Worm (Caenorhabditis elegans) whole organism, young adult: ENCODE results near the gene fbxc-20.
A peak's percentile ranks its signal among the peaks of the same experiment; 100 is the strongest.

Experiments used
- B0035.1 ChIP-seq: sonication (generic microtip); optimal IDR thresholded peaks from 2 replicates; lab custom pipeline; 2016; ENCODE audit warnings: missing genetic modification characterization, mild to moderate bottlenecking, missing compliant biosample characterization, missing genotype, missing genetic modification reagents
- C17E4.6 ChIP-seq: fragments of 200-800 bp; sonication (Bioruptor generic); IDR thresholded peaks from 2 replicates; pipeline ENCODE4 v1.3.6; 2022; ENCODE audit warnings: missing genetic modification reagents, missing genetic modification characterization, missing compliant biosample characterization
- F10E7.11 ChIP-seq: sonication (generic microtip); optimal IDR thresholded peaks from 2 replicates; lab custom pipeline; 2017; ENCODE audit warnings: mild to moderate bottlenecking, missing genetic modification characterization, moderate library complexity, missing compliant biosample characterization
- F22D6.2 ChIP-seq: sonication (generic microtip); optimal IDR thresholded peaks from 2 replicates; lab custom pipeline; 2016; ENCODE audit warnings: mild to moderate bottlenecking, missing genetic modification characterization, missing compliant biosample characterization
- F37B4.10 ChIP-seq: fragments of 200-800 bp; sonication (Bioruptor generic); IDR thresholded peaks from 2 replicates; pipeline ENCODE4 v1.3.6; 2022; ENCODE audit warnings: missing genetic modification characterization, missing compliant biosample characterization
- F57C9.4 ChIP-seq: sonication (generic microtip); optimal IDR thresholded peaks from 2 replicates; lab custom pipeline; 2017; ENCODE audit warnings: mild to moderate bottlenecking, missing genetic modification characterization, missing compliant biosample characterization
- Y53F4B.3 ChIP-seq: fragments of 200-800 bp; sonication (Bioruptor generic); IDR thresholded peaks from 2 replicates; pipeline ENCODE4 v1.3.6; 2022; ENCODE audit warnings: missing genetic modification reagents, missing genetic modification characterization, missing compliant biosample characterization
- Y56A3A.18 ChIP-seq: fragments of 200-800 bp; sonication (Bioruptor generic); IDR thresholded peaks from 2 replicates; pipeline ENCODE4 v1.3.6; 2022; ENCODE audit warnings: missing genetic modification reagents, missing genetic modification characterization, missing compliant biosample characterization
- aptf-2 ChIP-seq: fragments of 200-800 bp; sonication (Bioruptor generic); conservative IDR thresholded peaks from 2 replicates; pipeline ENCODE4 v1.3.6; 2022; ENCODE audit warnings: missing genetic modification reagents, missing genetic modification characterization, missing compliant biosample characterization
- aptf-3 ChIP-seq: fragments of 200-800 bp; sonication (Bioruptor generic); IDR thresholded peaks from 2 replicates; pipeline ENCODE4 v1.3.6; 2022; ENCODE audit warnings: missing genetic modification characterization, missing compliant biosample characterization
- atf-7 ChIP-seq: sonication (generic microtip); optimal IDR thresholded peaks from 2 replicates; lab custom pipeline; 2017; ENCODE audit warnings: mild to moderate bottlenecking, missing genetic modification characterization, missing compliant biosample characterization
- athp-1 ChIP-seq: sonication (generic microtip); optimal IDR thresholded peaks from 2 replicates; lab custom pipeline; 2017; ENCODE audit warnings: mild to moderate bottlenecking, missing genetic modification characterization, missing compliant biosample characterization
- attf-3 ChIP-seq: fragments of 200-800 bp; sonication (Bioruptor generic); conservative IDR thresholded peaks from 2 replicates; pipeline ENCODE4 v1.3.6; 2022; ENCODE audit warnings: missing genetic modification reagents, missing genetic modification characterization, missing compliant biosample characterization
- attf-5 ChIP-seq: fragments of 200-800 bp; sonication (Bioruptor generic); optimal IDR thresholded peaks from 2 replicates; lab custom pipeline; 2018; ENCODE audit warnings: mild to moderate bottlenecking, missing genetic modification characterization, missing compliant biosample characterization
- bed-1 ChIP-seq: fragments of 200-800 bp; sonication (Bioruptor generic); IDR thresholded peaks from 2 replicates; pipeline ENCODE4 v1.3.6; 2022; ENCODE audit warnings: missing genetic modification reagents, missing genetic modification characterization, missing compliant biosample characterization
- cebp-1 ChIP-seq, 2 experiments: fragments of 200-800 bp in 1 of 2; sonication (Bioruptor generic) in 1 of 2; sonication (generic microtip) in 1 of 2; IDR thresholded peaks in 1 of 2; optimal IDR thresholded peaks in 1 of 2; 2 replicates each; pipeline versions ENCODE4 v1.3.6 to Lab custom; 2017 to 2022; ENCODE audit warnings: missing compliant biosample characterization in 2 of 2, missing genetic modification characterization in 2 of 2, mild to moderate bottlenecking in 1 of 2, missing genetic modification reagents in 1 of 2, moderate library complexity in 1 of 2
- ceh-58 ChIP-seq: fragments of 200-800 bp; sonication (Bioruptor generic); IDR thresholded peaks from 2 replicates; pipeline ENCODE4 v1.3.6; 2022; ENCODE audit warnings: missing genetic modification characterization, missing compliant biosample characterization
- chd-7 ChIP-seq: sonication (generic microtip); optimal IDR thresholded peaks from 2 replicates; lab custom pipeline; 2016; ENCODE audit warnings: mild to moderate bottlenecking, missing genetic modification characterization, moderate library complexity, missing compliant biosample characterization
- dpff-1 ChIP-seq: sonication (generic microtip); optimal IDR thresholded peaks from 2 replicates; lab custom pipeline; 2017; ENCODE audit warnings: mild to moderate bottlenecking, missing genetic modification characterization, missing compliant biosample characterization
- efl-1 ChIP-seq: fragments of 150-350 bp; optimal IDR thresholded peaks from 2 replicates; lab custom pipeline; 2014; ENCODE audit warnings: missing biosample characterization, missing genetic modification reagents, missing genetic modification characterization
- ets-4 ChIP-seq: fragments of 200-800 bp; sonication (Bioruptor generic); optimal IDR thresholded peaks from 2 replicates; lab custom pipeline; 2018; ENCODE audit warnings: mild to moderate bottlenecking, missing genetic modification characterization, missing compliant biosample characterization
- gei-17 ChIP-seq: fragments of 200-800 bp; sonication (Bioruptor generic); optimal IDR thresholded peaks from 2 replicates; lab custom pipeline; 2018; ENCODE audit warnings: mild to moderate bottlenecking, missing genetic modification characterization, missing compliant biosample characterization
- hlh-26 ChIP-seq: fragments of 200-800 bp; sonication (Bioruptor generic); conservative IDR thresholded peaks from 2 replicates; pipeline ENCODE4 v1.3.6; 2022; ENCODE audit warnings: missing genetic modification reagents, missing genetic modification characterization, missing compliant biosample characterization
- hmg-1.2 ChIP-seq: fragments of 200-800 bp; sonication (Bioruptor generic); IDR thresholded peaks from 2 replicates; pipeline ENCODE4 v1.3.6; 2022; ENCODE audit warnings: missing genetic modification reagents, missing genetic modification characterization, missing compliant biosample characterization
- hmg-20 ChIP-seq: fragments of 200-800 bp; sonication (Bioruptor generic); IDR thresholded peaks from 2 replicates; pipeline ENCODE4 v1.3.6; 2022; ENCODE audit warnings: missing genetic modification reagents, missing genetic modification characterization, missing compliant biosample characterization
- let-526 ChIP-seq: fragments of 200-800 bp; sonication (Bioruptor generic); IDR thresholded peaks from 2 replicates; pipeline ENCODE4 v1.3.6; 2022; ENCODE audit warnings: missing genetic modification reagents, missing genetic modification characterization, missing compliant biosample characterization
- let-607 ChIP-seq, 2 experiments: fragments of 200-800 bp in 1 of 2; sonication (Bioruptor generic) in 1 of 2; sonication (generic microtip) in 1 of 2; optimal IDR thresholded peaks; 2 replicates each; lab custom pipeline; 2016 to 2018; ENCODE audit warnings: mild to moderate bottlenecking in 2 of 2, missing compliant biosample characterization in 2 of 2, missing genetic modification characterization in 2 of 2, moderate library complexity in 2 of 2, missing genotype in 1 of 2
- lin-35 ChIP-seq, 3 experiments: fragments of 150-350 bp in 2 of 3; sonication (generic microtip) in 1 of 3; optimal IDR thresholded peaks; 2 replicates each; lab custom pipeline; 2014 to 2018; ENCODE audit warnings: missing biosample characterization in 3 of 3, missing genetic modification characterization in 3 of 3, missing genetic modification reagents in 3 of 3
- lin-54 ChIP-seq: fragments of 200-800 bp; sonication (Bioruptor generic); optimal IDR thresholded peaks from 2 replicates; lab custom pipeline; 2018; ENCODE audit warnings: mild to moderate bottlenecking, missing genetic modification characterization, missing compliant biosample characterization
- lir-1 ChIP-seq: fragments of 200-800 bp; sonication (Bioruptor generic); conservative IDR thresholded peaks from 2 replicates; pipeline ENCODE4 v1.3.6; 2022; ENCODE audit warnings: missing genetic modification reagents, missing genetic modification characterization, missing compliant biosample characterization
- madf-8 ChIP-seq: fragments of 200-800 bp; sonication (Bioruptor generic); conservative IDR thresholded peaks from 2 replicates; pipeline ENCODE4 v1.3.6; 2022; ENCODE audit warnings: missing genetic modification reagents, missing genetic modification characterization, missing compliant biosample characterization
- mcd-1 ChIP-seq: fragments of 200-800 bp; sonication (Bioruptor generic); IDR thresholded peaks from 2 replicates; pipeline ENCODE4 v1.3.6; 2022; ENCODE audit warnings: missing genetic modification reagents, missing genetic modification characterization, missing compliant biosample characterization
- mes-4 ChIP-seq: sonication (generic microtip); optimal IDR thresholded peaks from 2 replicates; lab custom pipeline; 2016; ENCODE audit warnings: missing genotype, missing genetic modification characterization, missing compliant biosample characterization
- nfyb-1 ChIP-seq: fragments of 200-800 bp; sonication (Bioruptor generic); IDR thresholded peaks from 2 replicates; pipeline ENCODE4 v1.3.6; 2022; ENCODE audit warnings: missing genetic modification reagents, missing genetic modification characterization, missing compliant biosample characterization
- nhr-120 ChIP-seq: fragments of 200-800 bp; sonication (Bioruptor generic); IDR thresholded peaks from 2 replicates; pipeline ENCODE4 v1.3.6; 2022; ENCODE audit warnings: missing genetic modification characterization, missing compliant biosample characterization
- nhr-179 ChIP-seq: sonication (generic microtip); optimal IDR thresholded peaks from 2 replicates; lab custom pipeline; 2016; ENCODE audit warnings: mild to moderate bottlenecking, missing genetic modification characterization, missing compliant biosample characterization
- pha-4 ChIP-seq: fragments of 150-350 bp; sonication (generic microtip); optimal IDR thresholded peaks from 2 replicates; lab custom pipeline; 2014; ENCODE audit warnings: missing biosample characterization, missing genetic modification reagents, missing genetic modification characterization
- rcor-1 ChIP-seq: fragments of 200-800 bp; sonication (Bioruptor generic); IDR thresholded peaks from 2 replicates; pipeline ENCODE4 v1.3.6; 2022; ENCODE audit warnings: missing genetic modification reagents, missing genetic modification characterization, missing compliant biosample characterization
- rec-8 ChIP-seq, 2 experiments: sonication (generic microtip); optimal IDR thresholded peaks; 2 replicates each; lab custom pipeline; 2016; ENCODE audit warnings: mild to moderate bottlenecking in 2 of 2, missing genetic modification characterization in 2 of 2, missing genetic modification reagents in 2 of 2, missing genotype in 2 of 2, missing biosample characterization in 1 of 2, missing compliant biosample characterization in 1 of 2, moderate library complexity in 1 of 2
- rpc-1 ChIP-seq, 2 experiments: fragments of 150-350 bp in 1 of 2; sonication (generic microtip) in 1 of 2; optimal IDR thresholded peaks; 2 replicates each; lab custom pipeline; 2014 to 2018; ENCODE audit warnings: missing biosample characterization in 1 of 2, missing genetic modification characterization in 1 of 2, missing genetic modification reagents in 1 of 2, missing genotype in 1 of 2
- snpc-1.1 ChIP-seq: sonication (generic microtip); optimal IDR thresholded peaks from 2 replicates; lab custom pipeline; 2017; ENCODE audit warnings: missing genetic modification characterization, mild to moderate bottlenecking, missing compliant biosample characterization, antibody characterized with exemption, moderate library complexity, missing genotype, missing genetic modification reagents; ENCODE audit not compliant: insufficient read depth
- sptf-2 ChIP-seq: fragments of 200-800 bp; sonication (Bioruptor generic); optimal IDR thresholded peaks from 2 replicates; lab custom pipeline; 2018; ENCODE audit warnings: mild to moderate bottlenecking, missing genetic modification characterization, missing compliant biosample characterization
- xnd-1 ChIP-seq: sonication (generic microtip); optimal IDR thresholded peaks from 2 replicates; lab custom pipeline; 2016; ENCODE audit warnings: missing genotype, missing genetic modification reagents, missing genetic modification characterization, missing compliant biosample characterization
- ztf-22 ChIP-seq: fragments of 200-800 bp; sonication (Bioruptor generic); optimal IDR thresholded peaks from 2 replicates; lab custom pipeline; 2018; ENCODE audit warnings: mild to moderate bottlenecking, missing genetic modification characterization, moderate library complexity, missing compliant biosample characterization
- ztf-28 ChIP-seq: fragments of 200-800 bp; sonication (Bioruptor generic); IDR thresholded peaks from 2 replicates; pipeline ENCODE4 v1.3.6; 2022; ENCODE audit warnings: missing genetic modification reagents, missing genetic modification characterization, missing compliant biosample characterization
- ztf-3 ChIP-seq: fragments of 200-800 bp; sonication (Bioruptor generic); optimal IDR thresholded peaks from 2 replicates; lab custom pipeline; 2018; ENCODE audit warnings: mild to moderate bottlenecking, missing genetic modification characterization, missing compliant biosample characterization

Gene fbxc-20

ce11 chrII:2377751-2378150 lies 41.2 kb upstream of the fbxc-20 start, which contains the start of gene F16G10.6:
Gene F16G10.6, minus strand, starts transcription at chrII:2377851.
- no peak for TF ChIP-seq cebp-1 (GFP tag; IDR thresholded peaks at IDR 0.05; lab: Robert Waterston, UW)
- no peak for TF ChIP-seq cebp-1 (tag; optimal IDR thresholded peaks at IDR 0.05; lab: Kevin White, UChicago)
- no peak for TF ChIP-seq athp-1 (tag; lab: Kevin White, UChicago)
- TF ChIP-seq aptf-2 = no peak
- no peak for TF ChIP-seq lin-35 (GFP tag; optimal IDR thresholded peaks at IDR 0.05; lab: Kevin White, UChicago)
- TF ChIP-seq mcd-1 = no peak
- no peak for TF ChIP-seq ceh-58
- no peak for TF ChIP-seq chd-7
- TF ChIP-seq snpc-1.1 (tag; lab: Kevin White, UChicago) = no peak
- no peak for TF ChIP-seq aptf-3 (GFP tag; lab: Robert Waterston, UW)
- TF ChIP-seq bed-1 = no peak
- TF ChIP-seq let-607 (tag; optimal IDR thresholded peaks at IDR 0.05; lab: Kevin White, UChicago) = no peak
- no peak for TF ChIP-seq nhr-120
- TF ChIP-seq rcor-1 (GFP tag; lab: Robert Waterston, UW) = no peak
- TF ChIP-seq F57C9.4 (tag; lab: Kevin White, UChicago) = no peak
- TF ChIP-seq C17E4.6 (GFP tag; lab: Robert Waterston, UW) = no peak
- TF ChIP-seq mes-4 (tag; lab: Kevin White, UChicago) = no peak
- TF ChIP-seq, all 124 proteins: peak for 0

ce11 chrII:2378465-2379009 lies 40.4 kb upstream of the fbxc-20 start:
- TF ChIP-seq ztf-28 (GFP tag; lab: Robert Waterston, UW) = no peak
- TF ChIP-seq lir-1 = 0 out of 2 replicates have a peak, but pooled peaks have one; percentile 45
- TF ChIP-seq gei-17 (GFP tag; lab: Kevin White, UChicago) = peak; percentile 61
- peak; percentile 79 to 88 for TF ChIP-seq let-607 (tag; optimal IDR thresholded peaks at IDR 0.05; lab: Kevin White, UChicago)
- TF ChIP-seq attf-5 = peak; percentile 3
- peak; percentile 100 for TF ChIP-seq ztf-22
- 0 out of 2 replicates have a peak, but pooled peaks have one; percentile 17 for TF ChIP-seq let-526
- TF ChIP-seq nhr-179 (tag; lab: Kevin White, UChicago) = no peak
- TF ChIP-seq lin-35 (GFP tag; optimal IDR thresholded peaks at IDR 0.05; lab: Kevin White, UChicago) = no peak
- TF ChIP-seq lin-54 (GFP tag; lab: Kevin White, UChicago) = no peak
- TF ChIP-seq C17E4.6 (GFP tag; lab: Robert Waterston, UW) = no peak
- TF ChIP-seq sptf-2 (GFP tag; lab: Kevin White, UChicago) = peak; percentile 64
- no peak for TF ChIP-seq dpff-1 (tag; lab: Kevin White, UChicago)
- TF ChIP-seq rec-8 (tag; optimal IDR thresholded peaks at IDR 0.05; lab: Kevin White, UChicago) = no peak
- TF ChIP-seq xnd-1 (tag; lab: Kevin White, UChicago) = no peak
- no peak for TF ChIP-seq rpc-1 (optimal IDR thresholded peaks at IDR 0.05; lab: Kevin White, UChicago)
- no peak for TF ChIP-seq rpc-1 (tag; optimal IDR thresholded peaks at IDR 0.05; lab: Kevin White, UChicago)
- TF ChIP-seq F10E7.11 (tag; lab: Kevin White, UChicago) = no peak
- no peak for TF ChIP-seq hmg-1.2 (GFP tag; lab: Robert Waterston, UW)
- TF ChIP-seq ceh-58 = no peak
- peak; percentile 99 for TF ChIP-seq atf-7
- TF ChIP-seq Y56A3A.18 = peak; percentile 51; the same call in 1 of the 2 replicates
- no peak for TF ChIP-seq madf-8 (GFP tag; lab: Robert Waterston, UW)
- no peak for TF ChIP-seq F37B4.10 (GFP tag; lab: Robert Waterston, UW)
- no peak for TF ChIP-seq Y53F4B.3
- TF ChIP-seq efl-1 (GFP tag; lab: Kevin White, UChicago) = no peak
- TF ChIP-seq attf-3 (GFP tag; lab: Robert Waterston, UW) = no peak
- no peak for TF ChIP-seq hmg-20 (GFP tag; lab: Robert Waterston, UW)
- peak; percentile 86 for TF ChIP-seq F22D6.2 (tag; lab: Kevin White, UChicago)
- no peak for TF ChIP-seq hlh-26 (GFP tag; lab: Robert Waterston, UW)
- TF ChIP-seq ztf-3 (GFP tag; lab: Kevin White, UChicago) = peak; percentile 80
- TF ChIP-seq nfyb-1 (GFP tag; lab: Robert Waterston, UW) = peak; percentile 91
- peak; percentile 99 for TF ChIP-seq ets-4 (GFP tag; lab: Kevin White, UChicago)
- no peak for TF ChIP-seq pha-4
- TF ChIP-seq B0035.1 (tag; lab: Kevin White, UChicago) = no peak
